Fruit fly (Drosophila melanogaster) whole organism, embryonic: ENCODE results near the gene CG3632.

Experiments used
- Abd-B ChIP-seq: fragments of 200-800 bp; sonication (Bioruptor generic); optimal IDR thresholded peaks from 2 replicates; lab custom pipeline; 2018; ENCODE audit warnings: missing biosample characterization, mild to moderate bottlenecking, missing genetic modification characterization, moderate library complexity
- Atf3 ChIP-seq: fragments of 200-800 bp; sonication (Bioruptor generic); optimal IDR thresholded peaks from 3 replicates; lab custom pipeline; 2016; ENCODE audit warnings: missing biosample characterization, missing genetic modification characterization
- B-H1 ChIP-seq: fragments of 200-800 bp; sonication (Bioruptor generic); IDR thresholded peaks from 3 replicates; pipeline ENCODE4 v1.3.6; 2022; ENCODE audit warnings: missing biosample characterization, missing genetic modification characterization
- CG10274 ChIP-seq: fragments of 200-800 bp; sonication (Bioruptor generic); optimal IDR thresholded peaks from 3 replicates; lab custom pipeline; 2017; ENCODE audit warnings: missing biosample characterization, mild to moderate bottlenecking, missing genetic modification characterization
- CG11247 ChIP-seq: fragments of 200-800 bp; sonication (Bioruptor generic); IDR thresholded peaks from 2 replicates; pipeline ENCODE4 v1.3.6; 2022; ENCODE audit warnings: missing biosample characterization, missing genetic modification characterization
- CG13424 ChIP-seq: fragments of 200-800 bp; sonication (Bioruptor generic); optimal IDR thresholded peaks from 2 replicates; lab custom pipeline; 2019; ENCODE audit warnings: missing biosample characterization, mild to moderate bottlenecking, missing genetic modification characterization, moderate library complexity
- CG14441 ChIP-seq: fragments of 200-800 bp; sonication (Bioruptor generic); IDR thresholded peaks from 2 replicates; pipeline ENCODE4 v1.3.6; 2022; ENCODE audit warnings: missing biosample characterization, missing genetic modification characterization
- CG14965 ChIP-seq: fragments of 200-800 bp; sonication (Bioruptor generic); optimal IDR thresholded peaks from 2 replicates; lab custom pipeline; 2016; ENCODE audit warnings: missing biosample characterization, missing genetic modification characterization, borderline replicate concordance
- CG1602 ChIP-seq: fragments of 200-800 bp; sonication (Bioruptor generic); optimal IDR thresholded peaks from 3 replicates; lab custom pipeline; 2016; ENCODE audit warnings: missing biosample characterization, missing genetic modification characterization
- CG16815 ChIP-seq: fragments of 200-800 bp; sonication (Bioruptor generic); optimal IDR thresholded peaks from 3 replicates; lab custom pipeline; 2017; ENCODE audit warnings: missing biosample characterization, mild to moderate bottlenecking, missing genetic modification characterization
- CG17829 ChIP-seq: fragments of 200-800 bp; optimal IDR thresholded peaks from 2 replicates; lab custom pipeline; 2019; ENCODE audit warnings: missing biosample characterization, mild to moderate bottlenecking, missing genetic modification characterization, moderate library complexity
- CG17912 ChIP-seq: fragments of 200-800 bp; sonication (Bioruptor generic); optimal IDR thresholded peaks from 2 replicates; lab custom pipeline; 2018; ENCODE audit warnings: missing biosample characterization, mild to moderate bottlenecking, missing genetic modification characterization
- CG18764 ChIP-seq: fragments of 200-800 bp; sonication (Bioruptor generic); optimal IDR thresholded peaks from 3 replicates; lab custom pipeline; 2016; ENCODE audit warnings: missing biosample characterization, missing genetic modification characterization
- CG2678 ChIP-seq: fragments of 200-800 bp; sonication (Bioruptor generic); optimal IDR thresholded peaks from 3 replicates; lab custom pipeline; 2019; ENCODE audit warnings: missing biosample characterization, mild to moderate bottlenecking, missing genetic modification characterization, moderate library complexity
- CG3163 ChIP-seq: fragments of 200-800 bp; sonication (Bioruptor generic); optimal IDR thresholded peaks from 3 replicates; lab custom pipeline; 2016; ENCODE audit warnings: missing biosample characterization, missing genetic modification characterization
- CG3407 ChIP-seq: fragments of 200-800 bp; sonication (Bioruptor generic); optimal IDR thresholded peaks from 2 replicates; lab custom pipeline; 2018; ENCODE audit warnings: missing biosample characterization, mild to moderate bottlenecking, missing genetic modification characterization
- CG3847 ChIP-seq: fragments of 200-800 bp; sonication (Bioruptor generic); IDR thresholded peaks from 2 replicates; pipeline ENCODE4 v1.3.6; 2022; ENCODE audit warnings: missing biosample characterization, missing genetic modification characterization
- CG4617 ChIP-seq: fragments of 200-800 bp; sonication (Bioruptor generic); optimal IDR thresholded peaks from 3 replicates; lab custom pipeline; 2016; ENCODE audit warnings: missing biosample characterization, missing genetic modification characterization, borderline replicate concordance
- CG6654 ChIP-seq: fragments of 200-800 bp; sonication (Bioruptor generic); optimal IDR thresholded peaks from 2 replicates; lab custom pipeline; 2017; ENCODE audit warnings: missing biosample characterization, mild to moderate bottlenecking, missing genetic modification characterization
- CG6689 ChIP-seq: fragments of 200-800 bp; sonication (Bioruptor generic); IDR thresholded peaks from 2 replicates; pipeline ENCODE4 v1.3.6; 2022; ENCODE audit warnings: missing biosample characterization, missing genetic modification characterization
- CG6813 ChIP-seq: fragments of 200-800 bp; sonication (Bioruptor generic); optimal IDR thresholded peaks from 2 replicates; lab custom pipeline; 2017; ENCODE audit warnings: missing biosample characterization, missing genetic modification characterization, mild to moderate bottlenecking, moderate library complexity, missing genetic modification reagents
- CG7928 ChIP-seq: fragments of 200-800 bp; sonication (Bioruptor generic); optimal IDR thresholded peaks from 2 replicates; lab custom pipeline; 2017; ENCODE audit warnings: missing biosample characterization, mild to moderate bottlenecking, missing genetic modification characterization
- CG8765 ChIP-seq: fragments of 200-800 bp; sonication (Bioruptor generic); IDR thresholded peaks from 2 replicates; pipeline ENCODE4 v1.3.6; 2022; ENCODE audit warnings: missing biosample characterization, missing genetic modification characterization
- D19B ChIP-seq: fragments of 200-800 bp; sonication (Bioruptor generic); optimal IDR thresholded peaks from 2 replicates; lab custom pipeline; 2017; ENCODE audit warnings: missing biosample characterization, mild to moderate bottlenecking, missing genetic modification characterization
- E2f2 ChIP-seq: fragments of 200-800 bp; sonication (Bioruptor generic); IDR thresholded peaks from 2 replicates; pipeline ENCODE4 v1.3.6; 2022; ENCODE audit warnings: missing biosample characterization, missing genetic modification characterization
- MESR4 ChIP-seq: fragments of 200-800 bp; sonication (Bioruptor generic); optimal IDR thresholded peaks from 2 replicates; lab custom pipeline; 2018; ENCODE audit warnings: missing biosample characterization, mild to moderate bottlenecking, missing genetic modification characterization, moderate library complexity
- MTF-1 ChIP-seq: fragments of 200-800 bp; sonication (Bioruptor generic); optimal IDR thresholded peaks from 2 replicates; lab custom pipeline; 2018; ENCODE audit warnings: missing biosample characterization, mild to moderate bottlenecking, missing genetic modification characterization, borderline replicate concordance
- Ptx1 ChIP-seq: fragments of 200-800 bp; sonication (Bioruptor generic); IDR thresholded peaks from 2 replicates; pipeline ENCODE4 v1.3.6; 2022; ENCODE audit warnings: missing biosample characterization, missing genetic modification characterization
- Stat92E ChIP-seq, 3 experiments: fragments of >200 bp in 2 of 3; fragments of 200-800 bp in 1 of 3; sonication (Bioruptor generic) in 1 of 3; optimal IDR thresholded peaks; 2 replicates each; lab custom pipeline; 2017 to 2019; ENCODE audit warnings: missing biosample characterization in 3 of 3, missing genetic modification characterization in 3 of 3, mild to moderate bottlenecking in 1 of 3, moderate library complexity in 1 of 3
- TFAM ChIP-seq: fragments of 200-800 bp; sonication (Bioruptor generic); optimal IDR thresholded peaks from 2 replicates; lab custom pipeline; 2017; ENCODE audit warnings: missing biosample characterization, missing genetic modification characterization, inconsistent platforms
- YL-1 ChIP-seq: fragments of 200-800 bp; sonication (Bioruptor generic); optimal IDR thresholded peaks from 3 replicates; lab custom pipeline; 2017; ENCODE audit warnings: missing biosample characterization, mild to moderate bottlenecking, missing genetic modification characterization
- ap ChIP-seq: fragments of 200-800 bp; sonication (Bioruptor generic); IDR thresholded peaks from 2 replicates; pipeline ENCODE4 v1.3.6; 2022; ENCODE audit warnings: missing biosample characterization, missing genetic modification characterization
- bbx ChIP-seq: fragments of 200-800 bp; sonication (Bioruptor generic); IDR thresholded peaks from 2 replicates; pipeline ENCODE4 v1.3.6; 2022; ENCODE audit warnings: missing biosample characterization, missing genetic modification characterization; ENCODE audit not compliant: partially characterized antibody
- danr ChIP-seq: fragments of 200-800 bp; sonication (Bioruptor generic); IDR thresholded peaks from 2 replicates; pipeline ENCODE4 v1.3.6; 2022; ENCODE audit warnings: missing biosample characterization, missing genetic modification characterization
- disco-r ChIP-seq: fragments of 200-800 bp; sonication (Bioruptor generic); optimal IDR thresholded peaks from 2 replicates; lab custom pipeline; 2016; ENCODE audit warnings: missing biosample characterization, missing genetic modification characterization
- gem ChIP-seq: fragments of 200-800 bp; sonication (Bioruptor generic); optimal IDR thresholded peaks from 2 replicates; lab custom pipeline; 2019; ENCODE audit warnings: missing biosample characterization, mild to moderate bottlenecking, missing genetic modification characterization, moderate library complexity
- grau ChIP-seq: fragments of 200-800 bp; optimal IDR thresholded peaks from 3 replicates; lab custom pipeline; 2019; ENCODE audit warnings: missing biosample characterization, mild to moderate bottlenecking, missing genetic modification characterization, moderate library complexity
- hb ChIP-seq: fragments of 200-800 bp; sonication (Bioruptor generic); IDR thresholded peaks from 3 replicates; pipeline ENCODE4 v1.3.6; 2022; ENCODE audit warnings: missing biosample characterization, missing genetic modification characterization; ENCODE audit not compliant: partially characterized antibody
- lola ChIP-seq, 3 experiments: fragments of >200 bp in 2 of 3; fragments of 200-800 bp in 1 of 3; sonication (Bioruptor generic) in 1 of 3; optimal IDR thresholded peaks; 2 replicates each; lab custom pipeline; 2017 to 2019; ENCODE audit warnings: missing biosample characterization in 3 of 3, missing genetic modification characterization in 3 of 3, mild to moderate bottlenecking in 1 of 3, moderate library complexity in 1 of 3
- maf-S ChIP-seq: fragments of 200-800 bp; sonication (Bioruptor generic); optimal IDR thresholded peaks from 2 replicates; lab custom pipeline; 2016; ENCODE audit warnings: missing biosample characterization, missing genetic modification characterization
- nerfin-1 ChIP-seq: fragments of 200-800 bp; sonication (Bioruptor generic); optimal IDR thresholded peaks from 3 replicates; lab custom pipeline; 2019; ENCODE audit warnings: missing biosample characterization, mild to moderate bottlenecking, missing genetic modification characterization, moderate library complexity
- phol ChIP-seq: fragments of 200-800 bp; sonication (Bioruptor generic); optimal IDR thresholded peaks from 3 replicates; lab custom pipeline; 2018; ENCODE audit warnings: missing biosample characterization, mild to moderate bottlenecking, missing genetic modification characterization, moderate library complexity
- prd ChIP-seq, 3 experiments: fragments of >200 bp in 2 of 3; fragments of 200-800 bp in 1 of 3; sonication (Bioruptor generic) in 1 of 3; optimal IDR thresholded peaks in 2 of 3; IDR thresholded peaks in 1 of 3; 2 replicates in 2 of 3; 3 replicates in 1 of 3; pipeline versions ENCODE4 v1.3.6 to Lab custom; 2017 to 2022; ENCODE audit warnings: missing biosample characterization in 1 of 3, missing genetic modification characterization in 1 of 3
- slbo ChIP-seq: fragments of 200-800 bp; sonication (Bioruptor generic); IDR thresholded peaks from 2 replicates; pipeline ENCODE4 v1.3.6; 2022; ENCODE audit warnings: missing biosample characterization, missing genetic modification characterization
- slou ChIP-seq: fragments of 200-800 bp; sonication (Bioruptor generic); optimal IDR thresholded peaks from 3 replicates; lab custom pipeline; 2016; ENCODE audit warnings: missing biosample characterization, missing genetic modification characterization
- sug ChIP-seq: fragments of 200-800 bp; optimal IDR thresholded peaks from 2 replicates; lab custom pipeline; 2019; ENCODE audit warnings: missing biosample characterization, mild to moderate bottlenecking, missing genetic modification characterization, moderate library complexity
- tx ChIP-seq: fragments of 200-800 bp; sonication (Bioruptor generic); optimal IDR thresholded peaks from 2 replicates; lab custom pipeline; 2016; ENCODE audit warnings: missing biosample characterization, missing genetic modification characterization
- usp ChIP-seq: fragments of >200 bp; optimal IDR thresholded peaks from 2 replicates; lab custom pipeline; 2017; ENCODE audit warnings: missing biosample characterization, missing genetic modification characterization

CG3632 gene

dm6 chrX:16335107-16335642, 38.7 kb downstream of the CG3632 start (continued):
- TF ChIP-seq slou (GFP tag; lab: Kevin White, UChicago) (peak; percentile 33), CG10274 (GFP tag; lab: Kevin White, UChicago) (peak; percentile 43), B-H1 (GFP tag; lab: Robert Waterston, UW) (peak; percentile 75; the same call in 2 of the 3 replicates), slbo (GFP tag; lab: Robert Waterston, UW) (peak; percentile 86), gem (tag; lab: Kevin White, UChicago) (peak; percentile 71), CG2678 (tag; lab: Kevin White, UChicago) (peak; percentile 74), disco-r (GFP tag; lab: Kevin White, UChicago) (peak; percentile 33), usp (GFP tag; lab: Kevin White, UChicago) (no peak), danr (GFP tag; lab: Robert Waterston, UW) (0 out of 2 replicates have a peak, but pooled peaks have one; percentile 42), CG14965 (GFP tag; lab: Kevin White, UChicago) (no peak), hb (GFP tag; lab: Robert Waterston, UW) (no peak), MTF-1 (GFP tag; lab: Kevin White, UChicago) (peak; percentile 12), CG13424 (tag; lab: Kevin White, UChicago) (peak; percentile 73), maf-S (GFP tag; lab: Kevin White, UChicago) (peak; percentile 64), phol (tag; lab: Kevin White, UChicago) (peak; percentile 17), CG3163 (GFP tag; lab: Kevin White, UChicago) (peak; percentile 48), CG3407 (GFP tag; lab: Kevin White, UChicago) (peak; percentile 30), CG4617 (GFP tag; lab: Kevin White, UChicago) (peak; percentile 27), tx (GFP tag; lab: Kevin White, UChicago) (no peak), Atf3 (peak; percentile 26), CG11247 (no peak), Stat92E (GFP tag; optimal IDR thresholded peaks at IDR 0.05; lab: Kevin White, UChicago) (no peak), TFAM (no peak), Abd-B (GFP tag; lab: Kevin White, UChicago) (no peak), CG14441 (GFP tag; lab: Robert Waterston, UW) (peak; percentile 82), CG1602 (GFP tag; lab: Kevin White, UChicago) (peak; percentile 47), bbx (GFP tag; lab: Robert Waterston, UW) (no peak), nerfin-1 (tag; lab: Kevin White, UChicago) (no peak), YL-1 (no peak), CG3847 (GFP tag; lab: Robert Waterston, UW) (peak; percentile 65), MESR4 (GFP tag; lab: Kevin White, UChicago) (peak; percentile 17), E2f2 (GFP tag; lab: Robert Waterston, UW) (peak; percentile 58), prd (optimal IDR thresholded peaks at IDR 0.05; lab: Kevin White, UChicago) (no peak), prd (GFP tag; IDR thresholded peaks at IDR 0.05; lab: Robert Waterston, UW) (peak; percentile 78), sug (tag; lab: Kevin White, UChicago) (peak; percentile 55), CG16815 (GFP tag; lab: Kevin White, UChicago) (peak; percentile 36), CG6654 (GFP tag; lab: Kevin White, UChicago) (peak; percentile 46), D19B (GFP tag; lab: Kevin White, UChicago) (peak; percentile 41), CG7928 (GFP tag; lab: Kevin White, UChicago) (peak; percentile 90), CG8765 (peak; percentile 47; the same call in 1 of the 2 replicates), grau (tag; lab: Kevin White, UChicago) (peak; percentile 54), lola (GFP tag; optimal IDR thresholded peaks at IDR 0.05; lab: Kevin White, UChicago) (peak in 1 of 3 experiments; percentile 4), CG17912 (GFP tag; lab: Kevin White, UChicago) (no peak), ap (GFP tag; lab: Robert Waterston, UW) (peak; percentile 63), Ptx1 (peak; percentile 75), CG18764 (GFP tag; lab: Kevin White, UChicago) (peak; percentile 60), CG6689 (GFP tag; lab: Robert Waterston, UW) (peak; percentile 79), CG6813 (GFP tag; lab: Kevin White, UChicago) (peak; percentile 68), CG17829 (tag; lab: Kevin White, UChicago) (peak; percentile 61)
